Worm (Caenorhabditis elegans): ENCODE data around the gene C16C8.21.

ce11 chrII:3477171-3477570 is 29.2 kb downstream of the C16C8.21 start, which contains the start of gene fbxb-104:
- TF ChIP-seq unc-62 (GFP tag; optimal IDR thresholded peaks at IDR 0.05) (no peak), nhr-25 (tag; optimal IDR thresholded peaks at IDR 0.05) (no peak), ztf-4 (tag; optimal IDR thresholded peaks at IDR 0.05) (no peak), alr-1 (tag; optimal IDR thresholded peaks at IDR 0.05) (no peak)
